Worm (Caenorhabditis elegans) whole organism, young adult: ENCODE results near the gene H28G03.2.

Experiments
- B0019.2 ChIP-seq: fragments of 200-800 bp; sonication (Bioruptor generic); conservative IDR thresholded peaks from 2 replicates; pipeline ENCODE4 v1.3.6; 2022; ENCODE audit warnings: missing genetic modification reagents, missing genetic modification characterization, missing compliant biosample characterization
- C17E4.6 ChIP-seq: fragments of 200-800 bp; sonication (Bioruptor generic); IDR thresholded peaks from 2 replicates; pipeline ENCODE4 v1.3.6; 2022; ENCODE audit warnings: missing genetic modification reagents, missing genetic modification characterization, missing compliant biosample characterization
- D2030.7 ChIP-seq: fragments of 200-800 bp; sonication (Bioruptor generic); IDR thresholded peaks from 2 replicates; pipeline ENCODE4 v1.3.6; 2022; ENCODE audit warnings: missing genetic modification reagents, missing genetic modification characterization, missing compliant biosample characterization
- F39B2.1 ChIP-seq: fragments of 200-800 bp; sonication (Bioruptor generic); IDR thresholded peaks from 2 replicates; pipeline ENCODE4 v1.3.6; 2022; ENCODE audit warnings: missing genetic modification reagents, missing genetic modification characterization, missing compliant biosample characterization
- F52B5.7 ChIP-seq: sonication (generic microtip); optimal IDR thresholded peaks from 2 replicates; lab custom pipeline; 2016; ENCODE audit warnings: mild to moderate bottlenecking, missing genetic modification characterization, missing compliant biosample characterization
- K11D2.4 ChIP-seq: fragments of 200-800 bp; sonication (Bioruptor generic); IDR thresholded peaks from 2 replicates; pipeline ENCODE4 v1.3.6; 2022; ENCODE audit warnings: missing genetic modification reagents, missing genetic modification characterization, missing compliant biosample characterization
- Y53F4B.3 ChIP-seq: fragments of 200-800 bp; sonication (Bioruptor generic); IDR thresholded peaks from 2 replicates; pipeline ENCODE4 v1.3.6; 2022; ENCODE audit warnings: missing genetic modification reagents, missing genetic modification characterization, missing compliant biosample characterization
- ama-1 ChIP-seq, 3 experiments: fragments of 150-350 bp in 1 of 3; sonication (generic microtip) in 2 of 3; optimal IDR thresholded peaks; 2 replicates each; lab custom pipeline; 2014 to 2018; ENCODE audit warnings: missing biosample characterization in 2 of 3, missing genetic modification characterization in 2 of 3, missing genetic modification reagents in 2 of 3
- atf-7 ChIP-seq: sonication (generic microtip); optimal IDR thresholded peaks from 2 replicates; lab custom pipeline; 2017; ENCODE audit warnings: mild to moderate bottlenecking, missing genetic modification characterization, missing compliant biosample characterization
- athp-1 ChIP-seq: sonication (generic microtip); optimal IDR thresholded peaks from 2 replicates; lab custom pipeline; 2017; ENCODE audit warnings: mild to moderate bottlenecking, missing genetic modification characterization, missing compliant biosample characterization
- bed-1 ChIP-seq: fragments of 200-800 bp; sonication (Bioruptor generic); IDR thresholded peaks from 2 replicates; pipeline ENCODE4 v1.3.6; 2022; ENCODE audit warnings: missing genetic modification reagents, missing genetic modification characterization, missing compliant biosample characterization
- ccch-3 ChIP-seq: fragments of 200-800 bp; sonication (Bioruptor generic); optimal IDR thresholded peaks from 2 replicates; lab custom pipeline; 2018; ENCODE audit warnings: mild to moderate bottlenecking, missing genetic modification characterization, missing compliant biosample characterization
- ceh-100 ChIP-seq: fragments of 200-800 bp; sonication (Bioruptor generic); IDR thresholded peaks from 2 replicates; pipeline ENCODE4 v1.3.6; 2022; ENCODE audit warnings: missing genetic modification reagents, missing genetic modification characterization, missing compliant biosample characterization
- ceh-27 ChIP-seq: fragments of 200-800 bp; sonication (Bioruptor generic); optimal IDR thresholded peaks from 2 replicates; lab custom pipeline; 2018; ENCODE audit warnings: mild to moderate bottlenecking, missing genetic modification characterization, moderate library complexity, missing compliant biosample characterization
- ceh-58 ChIP-seq: fragments of 200-800 bp; sonication (Bioruptor generic); IDR thresholded peaks from 2 replicates; pipeline ENCODE4 v1.3.6; 2022; ENCODE audit warnings: missing genetic modification characterization, missing compliant biosample characterization
- dpff-1 ChIP-seq: sonication (generic microtip); optimal IDR thresholded peaks from 2 replicates; lab custom pipeline; 2017; ENCODE audit warnings: mild to moderate bottlenecking, missing genetic modification characterization, missing compliant biosample characterization
- ets-4 ChIP-seq: fragments of 200-800 bp; sonication (Bioruptor generic); optimal IDR thresholded peaks from 2 replicates; lab custom pipeline; 2018; ENCODE audit warnings: mild to moderate bottlenecking, missing genetic modification characterization, missing compliant biosample characterization
- him-1 ChIP-seq: sonication (generic microtip); optimal IDR thresholded peaks from 2 replicates; lab custom pipeline; 2016; ENCODE audit warnings: missing genotype, missing genetic modification reagents, missing genetic modification characterization, missing compliant biosample characterization
- hlh-26 ChIP-seq: fragments of 200-800 bp; sonication (Bioruptor generic); conservative IDR thresholded peaks from 2 replicates; pipeline ENCODE4 v1.3.6; 2022; ENCODE audit warnings: missing genetic modification reagents, missing genetic modification characterization, missing compliant biosample characterization
- hmg-1.2 ChIP-seq: fragments of 200-800 bp; sonication (Bioruptor generic); IDR thresholded peaks from 2 replicates; pipeline ENCODE4 v1.3.6; 2022; ENCODE audit warnings: missing genetic modification reagents, missing genetic modification characterization, missing compliant biosample characterization
- hrde-1 ChIP-seq: sonication (generic microtip); optimal IDR thresholded peaks from 2 replicates; lab custom pipeline; 2016; ENCODE audit warnings: missing genetic modification characterization, mild to moderate bottlenecking, missing compliant biosample characterization, moderate library complexity, missing genotype, missing genetic modification reagents, borderline replicate concordance
- lag-1 ChIP-seq: fragments of 200-800 bp; sonication (Bioruptor generic); IDR thresholded peaks from 2 replicates; pipeline ENCODE4 v1.3.6; 2022; ENCODE audit warnings: missing genetic modification reagents, missing genetic modification characterization, missing compliant biosample characterization
- lin-26 ChIP-seq: fragments of 200-800 bp; sonication (Bioruptor generic); IDR thresholded peaks from 2 replicates; pipeline ENCODE4 v1.3.6; 2022; ENCODE audit warnings: missing genetic modification reagents, missing genetic modification characterization, missing compliant biosample characterization
- lin-40 ChIP-seq: sonication (generic microtip); optimal IDR thresholded peaks from 2 replicates; lab custom pipeline; 2016; ENCODE audit warnings: missing genetic modification characterization, mild to moderate bottlenecking, missing compliant biosample characterization, missing genotype, missing genetic modification reagents
- lsl-1 ChIP-seq: fragments of 200-800 bp; sonication (Bioruptor generic); optimal IDR thresholded peaks from 2 replicates; lab custom pipeline; 2018; ENCODE audit warnings: mild to moderate bottlenecking, missing genetic modification characterization, moderate library complexity, missing compliant biosample characterization
- madf-10 ChIP-seq: sonication (generic microtip); optimal IDR thresholded peaks from 2 replicates; lab custom pipeline; 2016; ENCODE audit warnings: mild to moderate bottlenecking, missing genetic modification characterization, missing compliant biosample characterization
- madf-3 ChIP-seq: fragments of 200-800 bp; sonication (Bioruptor generic); IDR thresholded peaks from 2 replicates; pipeline ENCODE4 v1.3.6; 2022; ENCODE audit warnings: missing genetic modification reagents, missing genetic modification characterization, missing compliant biosample characterization
- mxl-1 ChIP-seq: sonication (generic microtip); optimal IDR thresholded peaks from 2 replicates; lab custom pipeline; 2016; ENCODE audit warnings: missing genetic modification characterization, missing compliant biosample characterization
- nhr-179 ChIP-seq: sonication (generic microtip); optimal IDR thresholded peaks from 2 replicates; lab custom pipeline; 2016; ENCODE audit warnings: mild to moderate bottlenecking, missing genetic modification characterization, missing compliant biosample characterization
- nhr-90 ChIP-seq: sonication (generic microtip); optimal IDR thresholded peaks from 2 replicates; lab custom pipeline; 2016; ENCODE audit warnings: missing genotype, mild to moderate bottlenecking, missing genetic modification characterization, missing compliant biosample characterization
- rcor-1 ChIP-seq: fragments of 200-800 bp; sonication (Bioruptor generic); IDR thresholded peaks from 2 replicates; pipeline ENCODE4 v1.3.6; 2022; ENCODE audit warnings: missing genetic modification reagents, missing genetic modification characterization, missing compliant biosample characterization
- somi-1 ChIP-seq: fragments of 200-800 bp; sonication (Bioruptor generic); optimal IDR thresholded peaks from 2 replicates; lab custom pipeline; 2018; ENCODE audit warnings: mild to moderate bottlenecking, missing genetic modification characterization, missing compliant biosample characterization
- unc-130 ChIP-seq: sonication (generic microtip); optimal IDR thresholded peaks from 2 replicates; lab custom pipeline; 2016; ENCODE audit warnings: missing genetic modification reagents, missing genetic modification characterization, missing compliant biosample characterization
- unc-62 ChIP-seq: fragments of 150-350 bp; optimal IDR thresholded peaks from 2 replicates; lab custom pipeline; 2014; ENCODE audit warnings: missing biosample characterization, missing genetic modification reagents, missing genetic modification characterization
- zim-3 ChIP-seq: sonication (generic microtip); optimal IDR thresholded peaks from 2 replicates; lab custom pipeline; 2017; ENCODE audit warnings: mild to moderate bottlenecking, missing genetic modification characterization, moderate library complexity, missing compliant biosample characterization
- ztf-18 ChIP-seq: sonication (generic microtip); optimal IDR thresholded peaks from 2 replicates; lab custom pipeline; 2016; ENCODE audit warnings: missing genotype, mild to moderate bottlenecking, missing genetic modification characterization, missing compliant biosample characterization
- ztf-22 ChIP-seq: fragments of 200-800 bp; sonication (Bioruptor generic); optimal IDR thresholded peaks from 2 replicates; lab custom pipeline; 2018; ENCODE audit warnings: mild to moderate bottlenecking, missing genetic modification characterization, moderate library complexity, missing compliant biosample characterization
- ztf-26 ChIP-seq: sonication (generic microtip); optimal IDR thresholded peaks from 2 replicates; lab custom pipeline; 2017; ENCODE audit warnings: missing genetic modification characterization, missing compliant biosample characterization
- ztf-3 ChIP-seq: fragments of 200-800 bp; sonication (Bioruptor generic); optimal IDR thresholded peaks from 2 replicates; lab custom pipeline; 2018; ENCODE audit warnings: mild to moderate bottlenecking, missing genetic modification characterization, missing compliant biosample characterization

H28G03.2 gene

DNA sequence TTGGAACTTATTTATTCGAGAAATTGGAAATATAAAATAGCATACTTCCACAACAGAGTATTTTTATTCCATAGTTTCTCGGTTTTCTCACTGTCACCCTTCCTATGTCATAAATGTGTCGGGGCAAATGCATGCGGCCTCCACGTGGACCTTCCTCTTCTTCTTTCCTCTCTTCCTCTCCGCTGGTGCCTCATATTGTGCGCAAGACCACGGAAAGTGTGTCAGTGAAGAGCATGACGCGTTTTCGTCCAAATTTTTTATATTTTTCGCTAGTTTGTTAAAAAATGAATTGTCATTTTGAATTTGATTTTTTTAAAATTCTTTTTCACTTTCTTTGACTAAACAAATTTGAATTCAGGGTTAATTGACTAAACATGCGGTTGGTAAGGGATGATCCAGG is 40.5 kb upstream of the H28G03.2 start, which contains the start of gene mans-3 (continued):
- TF ChIP-seq B0019.2 (GFP tag; lab: Robert Waterston, UW) (no peak), ztf-26 (tag; lab: Kevin White, UChicago) (peak; percentile 85), ccch-3 (GFP tag; lab: Kevin White, UChicago) (no peak), ztf-22 (peak; percentile 47), ceh-27 (GFP tag; lab: Kevin White, UChicago) (no peak), madf-10 (tag; lab: Kevin White, UChicago) (peak; percentile 85), K11D2.4 (GFP tag; lab: Robert Waterston, UW) (peak; percentile 85), mxl-1 (tag; lab: Kevin White, UChicago) (no peak), unc-62 (GFP tag; lab: Kevin White, UChicago) (peak; percentile 61), lag-1 (GFP tag; lab: Robert Waterston, UW) (no peak), lsl-1 (GFP tag; lab: Kevin White, UChicago) (no peak), rcor-1 (peak; percentile 69), F39B2.1 (no peak), hrde-1 (no peak), lin-26 (GFP tag; lab: Robert Waterston, UW) (no peak), ztf-18 (tag; lab: Kevin White, UChicago) (peak; percentile 97), ets-4 (GFP tag; lab: Kevin White, UChicago) (no peak), him-1 (tag; lab: Kevin White, UChicago) (no peak), athp-1 (tag; lab: Kevin White, UChicago) (no peak), unc-130 (GFP tag; lab: Kevin White, UChicago) (no peak), hmg-1.2 (peak; percentile 49), ceh-58 (GFP tag; lab: Robert Waterston, UW) (no peak), madf-3 (GFP tag; lab: Robert Waterston, UW) (no peak), nhr-90 (tag; lab: Kevin White, UChicago) (peak; percentile 77), ama-1 (optimal IDR thresholded peaks at IDR 0.05; lab: Kevin White, UChicago) (no peak), ama-1 (GFP tag; optimal IDR thresholded peaks at IDR 0.05; lab: Kevin White, UChicago) (no peak), lin-40 (peak; percentile 94), ceh-100 (GFP tag; lab: Robert Waterston, UW) (no peak), hlh-26 (GFP tag; lab: Robert Waterston, UW) (no peak)

- no peak for TF ChIP-seq hrde-1
- TF ChIP-seq nhr-179 (tag; lab: Kevin White, UChicago): no peak
- no peak for TF ChIP-seq madf-3 (GFP tag; lab: Robert Waterston, UW)
- TF ChIP-seq zim-3 (tag; lab: Kevin White, UChicago): no peak
- no peak for TF ChIP-seq unc-62 (GFP tag; lab: Kevin White, UChicago)
- no peak for TF ChIP-seq somi-1 (GFP tag; lab: Kevin White, UChicago)
- no peak for TF ChIP-seq D2030.7 (GFP tag; lab: Robert Waterston, UW)
These were observed 36.8 kb upstream of the H28G03.2 start for ce11 chrX:5168770-5169169.

DNA sequence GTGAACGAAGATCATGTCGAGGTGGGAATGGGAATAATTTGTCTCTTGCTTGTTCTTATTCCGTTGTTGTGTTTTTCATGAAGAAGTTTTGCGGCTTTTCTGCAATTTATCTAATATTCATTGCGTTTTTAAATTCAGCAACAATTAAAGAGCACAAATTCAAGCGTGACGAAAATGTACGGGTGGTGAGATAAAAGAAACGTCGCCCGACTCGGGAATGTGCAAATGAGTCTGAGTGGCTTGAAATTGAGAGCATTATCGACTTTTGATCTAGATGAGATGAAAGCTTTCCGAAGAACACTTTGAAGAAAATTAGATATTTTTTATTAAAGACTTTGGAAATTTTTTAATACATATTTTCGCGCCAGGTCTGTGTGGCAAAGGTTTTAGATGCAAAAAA is 34.5 kb upstream of the H28G03.2 start, which contains the start of gene T03G11.10:
Gene T03G11.10 (minus strand): TSS at position 101 of the 400 bp plus-strand sequence.
- no peak for TF ChIP-seq Y53F4B.3
- TF ChIP-seq ztf-26 (tag; lab: Kevin White, UChicago): no peak
- no peak for TF ChIP-seq ztf-3 (GFP tag; lab: Kevin White, UChicago)
- TF ChIP-seq ceh-58 (GFP tag; lab: Robert Waterston, UW): no peak
- no peak for TF ChIP-seq bed-1 (GFP tag; lab: Robert Waterston, UW)
- no peak for TF ChIP-seq dpff-1 (tag; lab: Kevin White, UChicago)
- TF ChIP-seq hlh-26 (GFP tag; lab: Robert Waterston, UW): no peak
- TF ChIP-seq C17E4.6 (GFP tag; lab: Robert Waterston, UW): no peak
- TF ChIP-seq F52B5.7 (tag; lab: Kevin White, UChicago): no peak
- TF ChIP-seq atf-7 (tag; lab: Kevin White, UChicago): no peak
- TF ChIP-seq F39B2.1: no peak
- TF ChIP-seq nhr-179 (tag; lab: Kevin White, UChicago): no peak
- TF ChIP-seq hmg-1.2: no peak
- TF ChIP-seq ztf-22: no peak
- TF ChIP-seq, all 124 proteins: peak for 0
